Fruit fly (Drosophila melanogaster): Measurements from ENCODE around the gene GstT3.

GstT3 gene

DNA sequence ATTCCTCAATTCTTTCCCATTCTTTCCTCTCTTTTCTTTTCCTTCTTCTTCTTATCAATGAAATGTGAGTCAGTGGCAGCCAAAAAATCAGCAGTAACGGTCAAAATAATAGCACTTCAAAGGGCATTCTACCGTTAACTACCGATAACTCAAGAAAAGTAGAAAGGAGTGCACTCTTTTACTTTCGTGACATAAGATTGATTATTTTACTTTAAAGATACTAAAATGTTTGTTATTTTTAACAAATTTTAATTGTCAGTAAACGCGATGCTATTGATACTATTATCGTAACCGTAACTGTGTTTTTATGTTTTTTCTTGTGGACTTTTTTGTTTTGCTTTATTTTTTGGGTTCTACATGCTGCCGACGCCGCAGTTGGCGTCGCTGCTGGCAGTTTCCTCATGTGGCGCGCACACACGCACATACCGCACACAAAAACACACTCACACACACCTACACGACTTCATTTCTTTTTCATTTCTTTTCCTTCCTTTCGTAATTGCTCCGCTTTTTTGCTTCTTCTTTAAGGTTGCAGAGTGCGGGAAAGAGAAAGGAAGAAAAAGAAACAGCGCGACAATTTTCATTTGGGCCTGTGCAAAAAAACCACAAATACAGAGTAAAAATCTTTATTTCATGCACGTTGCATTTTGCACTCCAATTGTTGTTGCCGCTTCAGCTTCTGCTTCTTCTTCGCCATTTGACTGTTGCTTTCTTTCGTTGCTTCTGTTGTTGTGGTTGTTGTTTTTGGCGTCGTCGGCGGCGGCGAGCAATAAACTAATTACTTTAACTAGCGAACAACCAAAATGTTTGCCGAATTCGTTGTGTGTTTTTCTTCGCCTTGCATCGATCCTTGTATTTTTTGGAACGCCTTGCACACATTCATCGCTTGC is 42.5 kb downstream of the GstT3 start (continued):
- peak; percentile 2 for TF ChIP-seq acj6 (GFP tag; optimal IDR thresholded peaks at IDR 0.05)
- TF ChIP-seq salr (GFP tag; optimal IDR thresholded peaks at IDR 0.05) = no peak
- TF ChIP-seq svp (GFP tag) = peak; percentile 87
- TF ChIP-seq CG3032 (tag; optimal IDR thresholded peaks at IDR 0.05) = no peak
- peak; percentile 4 for TF ChIP-seq net (GFP tag; optimal IDR thresholded peaks at IDR 0.05)
- peak; percentile 14 for TF ChIP-seq OdsH (GFP tag; optimal IDR thresholded peaks at IDR 0.05)
- no peak for TF ChIP-seq CG6854 (GFP tag; optimal IDR thresholded peaks at IDR 0.05)
- peak; percentile 79 for TF ChIP-seq esn (GFP tag; optimal IDR thresholded peaks at IDR 0.05)
- TF ChIP-seq Ets96B (tag; optimal IDR thresholded peaks at IDR 0.05) = no peak
- TF ChIP-seq CG6163 (GFP tag; IDR thresholded peaks at IDR 0.05) = peak; percentile 57; the same call in 2 of the 3 replicates
- TF ChIP-seq pdm3 (GFP tag; optimal IDR thresholded peaks at IDR 0.05) = peak; percentile 40
- TF ChIP-seq Met (GFP tag; optimal IDR thresholded peaks at IDR 0.05) = peak; percentile 81
- TF ChIP-seq dsx (GFP tag; optimal IDR thresholded peaks at IDR 0.05; ENCODE audit: poor library complexity, severe bottlenecking) = no peak
- peak; percentile 11 for TF ChIP-seq achi (GFP tag; optimal IDR thresholded peaks at IDR 0.05)
- peak; percentile 59 for TF ChIP-seq CG31627 (GFP tag; optimal IDR thresholded peaks at IDR 0.05)
- peak; percentile 30 for TF ChIP-seq CG6808 (GFP tag; optimal IDR thresholded peaks at IDR 0.05)
- peak; percentile 15 for TF ChIP-seq CG6276 (GFP tag; optimal IDR thresholded peaks at IDR 0.05)
- TF ChIP-seq spab (GFP tag; optimal IDR thresholded peaks at IDR 0.05) = no peak
- TF ChIP-seq CG8632 (GFP tag; optimal IDR thresholded peaks at IDR 0.05) = peak; percentile 12
- TF ChIP-seq Eip78C (GFP tag) = peak; percentile 86

dm6 chrX:20510540-20510939 is 43.3 kb downstream of the GstT3 start, which contains the start of gene RhoGAP19D:
RhoGAP19D (minus strand) TSS chrX:20510694.
- TF ChIP-seq dsx (GFP tag; optimal IDR thresholded peaks at IDR 0.05; ENCODE audit: poor library complexity, severe bottlenecking) = no peak
- no peak for TF ChIP-seq CG8632 (GFP tag; optimal IDR thresholded peaks at IDR 0.05)
- no peak for TF ChIP-seq Lpt (GFP tag; optimal IDR thresholded peaks at IDR 0.05)
- no peak for TF ChIP-seq fd59A (GFP tag; optimal IDR thresholded peaks at IDR 0.05)
- TF ChIP-seq esn (GFP tag; optimal IDR thresholded peaks at IDR 0.05) = peak; percentile 48
- TF ChIP-seq vri (GFP tag; optimal IDR thresholded peaks at IDR 0.05) = peak; percentile 39
- peak in 1 of 2 experiments; percentile 32 for TF ChIP-seq salr (GFP tag; optimal IDR thresholded peaks at IDR 0.05)
- peak; percentile 63 for TF ChIP-seq pdm3 (GFP tag; optimal IDR thresholded peaks at IDR 0.05)
- peak; percentile 39 for TF ChIP-seq CG31627 (GFP tag; optimal IDR thresholded peaks at IDR 0.05)
- no peak for TF ChIP-seq CG6792 (GFP tag; optimal IDR thresholded peaks at IDR 0.05)
- TF ChIP-seq svp (GFP tag) = peak; percentile 80
- TF ChIP-seq CG34406 (GFP tag; optimal IDR thresholded peaks at IDR 0.05) = no peak
- TF ChIP-seq Blimp-1 (GFP tag; optimal IDR thresholded peaks at IDR 0.05) = no peak
- no peak for TF ChIP-seq CG10669 (GFP tag; optimal IDR thresholded peaks at IDR 0.05)
- TF ChIP-seq OdsH (GFP tag; optimal IDR thresholded peaks at IDR 0.05) = peak; percentile 51
- TF ChIP-seq CG11902 (GFP tag; optimal IDR thresholded peaks at IDR 0.05) = no peak
- no peak for TF ChIP-seq CG16779 (tag; optimal IDR thresholded peaks at IDR 0.05)
- no peak for TF ChIP-seq CG6276 (GFP tag; optimal IDR thresholded peaks at IDR 0.05)
- TF ChIP-seq topi (GFP tag; optimal IDR thresholded peaks at IDR 0.05) = peak; percentile 59
- no peak for TF ChIP-seq CG4318 (GFP tag; optimal IDR thresholded peaks at IDR 0.05)
- TF ChIP-seq Sox102F (GFP tag; optimal IDR thresholded peaks at IDR 0.05) = peak; percentile 51
- peak; percentile 33 for TF ChIP-seq Eip78C (GFP tag)
- no peak; the same call in 2 of the 3 replicates for TF ChIP-seq eg (GFP tag; IDR thresholded peaks at IDR 0.05)
- TF ChIP-seq CG1621 (tag; optimal IDR thresholded peaks at IDR 0.05) = peak; percentile 37
- peak; percentile 2 for TF ChIP-seq CG9139 (GFP tag; optimal IDR thresholded peaks at IDR 0.05)
- TF ChIP-seq Met (GFP tag; optimal IDR thresholded peaks at IDR 0.05) = no peak
- TF ChIP-seq Hr39 (GFP tag; optimal IDR thresholded peaks at IDR 0.05) = peak; percentile 50
- peak; percentile 54 for TF ChIP-seq CG10631 (GFP tag; optimal IDR thresholded peaks at IDR 0.05)
- peak in 1 of 2 experiments; percentile 13 for TF ChIP-seq ss (GFP tag; optimal IDR thresholded peaks at IDR 0.05)
- TF ChIP-seq cyc (GFP tag; optimal IDR thresholded peaks at IDR 0.05) = peak; percentile 50
- peak; percentile 35 for TF ChIP-seq Smox (GFP tag; optimal IDR thresholded peaks at IDR 0.05)
- no peak for TF ChIP-seq spab (GFP tag; optimal IDR thresholded peaks at IDR 0.05)
- peak; percentile 25 for TF ChIP-seq Ets21C (GFP tag; optimal IDR thresholded peaks at IDR 0.05)
- TF ChIP-seq Eip75B (GFP tag; optimal IDR thresholded peaks at IDR 0.05) = peak; percentile 30
- peak; percentile 50 for TF ChIP-seq net (GFP tag; optimal IDR thresholded peaks at IDR 0.05)
- peak; percentile 59 for TF ChIP-seq Sox14 (GFP tag; optimal IDR thresholded peaks at IDR 0.05)
- peak; percentile 9 for TF ChIP-seq Hr4 (GFP tag; optimal IDR thresholded peaks at IDR 0.05)
- peak; percentile 40 for TF ChIP-seq CG3919 (GFP tag; optimal IDR thresholded peaks at IDR 0.05)
- TF ChIP-seq lz (GFP tag; optimal IDR thresholded peaks at IDR 0.05) = peak; percentile 49
- TF ChIP-seq acj6 (GFP tag; optimal IDR thresholded peaks at IDR 0.05) = peak; percentile 54
